Worm (Caenorhabditis elegans) whole organism, L1 larva: ENCODE measurements around the gene K08D12.3.

Experiments used
- blmp-1 ChIP-seq: fragments of 150-350 bp; optimal IDR thresholded peaks from 2 replicates; lab custom pipeline; 2014; ENCODE audit warnings: missing biosample characterization, missing genetic modification characterization
- ceh-63 ChIP-seq: fragments of 200-800 bp; sonication (Bioruptor generic); optimal IDR thresholded peaks from 2 replicates; lab custom pipeline; 2018; ENCODE audit warnings: mild to moderate bottlenecking, missing genetic modification characterization, missing compliant biosample characterization
- hlh-4 ChIP-seq: sonication (generic microtip); optimal IDR thresholded peaks from 2 replicates; lab custom pipeline; 2016; ENCODE audit warnings: mild to moderate bottlenecking, missing genetic modification characterization, missing compliant biosample characterization
- lin-35 ChIP-seq, 2 experiments: fragments of 150-350 bp; optimal IDR thresholded peaks; 2 replicates each; lab custom pipeline; 2014; ENCODE audit warnings: missing biosample characterization in 2 of 2, missing genetic modification characterization in 2 of 2, missing genetic modification reagents in 2 of 2
- lin-39 ChIP-seq: fragments of 150-350 bp; optimal IDR thresholded peaks from 2 replicates; lab custom pipeline; 2014; ENCODE audit warnings: missing biosample characterization, missing genetic modification reagents, missing genetic modification characterization
- mdl-1 ChIP-seq, 2 experiments: fragments of 150-350 bp; optimal IDR thresholded peaks; 2 replicates each; lab custom pipeline; 2014 to 2017; ENCODE audit warnings: missing biosample characterization in 2 of 2, missing genetic modification characterization in 2 of 2, inconsistent platforms in 1 of 2
- nhr-12 ChIP-seq: sonication (generic microtip); optimal IDR thresholded peaks from 2 replicates; lab custom pipeline; 2017; ENCODE audit warnings: missing biosample characterization, missing genetic modification characterization
- nhr-71 ChIP-seq: sonication (generic microtip); optimal IDR thresholded peaks from 2 replicates; lab custom pipeline; 2016; ENCODE audit warnings: mild to moderate bottlenecking, missing genetic modification characterization, moderate library complexity, missing compliant biosample characterization
- pag-3 ChIP-seq: sonication (generic microtip); optimal IDR thresholded peaks from 2 replicates; lab custom pipeline; 2017; ENCODE audit warnings: missing genetic modification characterization, mild to moderate bottlenecking, missing compliant biosample characterization, antibody characterized with exemption, borderline replicate concordance; ENCODE audit not compliant: insufficient read depth

Gene K08D12.3

ce11 chrIV:1758595-1758994 is 48.5 kb downstream of the K08D12.3 start (continued):
- TF ChIP-seq mdl-1 (tag; optimal IDR thresholded peaks at IDR 0.05; lab: Kevin White, UChicago) (peak in 1 of 2 experiments; percentile 38), nhr-71 (tag; lab: Kevin White, UChicago) (peak; percentile 63), hlh-4 (tag; lab: Kevin White, UChicago) (no peak), ceh-63 (no peak), pag-3 (tag; lab: Kevin White, UChicago) (no peak), nhr-12 (no peak), lin-35 (GFP tag; optimal IDR thresholded peaks at IDR 0.05; lab: Kevin White, UChicago) (no peak), blmp-1 (tag; lab: Kevin White, UChicago) (no peak), lin-39 (tag; lab: Kevin White, UChicago) (no peak)
